Worm (Caenorhabditis elegans): Measurements from ENCODE around the gene nhr-261.

ce11 chrII:3850655-3851054, 13.9 kb downstream of the nhr-261 start, which contains the start of gene nhr-72:
- TF ChIP-seq zag-1 (tag; optimal IDR thresholded peaks at IDR 0.05) (no peak), lsy-2 (tag; optimal IDR thresholded peaks at IDR 0.05) (no peak), aly-2 (tag; optimal IDR thresholded peaks at IDR 0.05) (no peak), egl-27 (tag; optimal IDR thresholded peaks at IDR 0.05) (no peak)
